Fruit fly (Drosophila melanogaster): Measurements from ENCODE around the gene poe.

The poe gene

DNA sequence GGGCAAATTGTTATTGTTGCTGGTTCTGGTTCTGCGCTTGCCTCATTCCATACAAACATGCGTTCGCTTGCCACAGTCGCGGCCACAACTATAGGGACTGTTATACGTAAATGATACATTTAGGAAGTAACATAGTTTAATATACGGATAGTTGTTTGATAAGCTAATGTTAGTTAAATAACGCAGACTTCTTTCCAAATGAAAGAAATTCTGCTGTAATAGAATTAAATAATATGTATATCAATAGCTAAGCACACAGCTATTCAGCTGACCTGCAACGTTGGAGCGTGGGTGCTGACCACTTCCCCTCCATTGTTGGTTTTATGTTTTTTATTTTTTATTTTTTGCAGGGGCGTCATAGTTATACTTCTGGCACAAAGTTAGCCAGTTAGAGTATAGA is 36.7 kb downstream of the poe start (continued):
- TF ChIP-seq E2f1 (GFP tag; IDR thresholded peaks at IDR 0.05) (peak; percentile 45; the same call in 1 of the 2 replicates), chn (GFP tag; optimal IDR thresholded peaks at IDR 0.05) (peak; percentile 37), CG17612 (GFP tag; IDR thresholded peaks at IDR 0.05) (peak; percentile 48; the same call in 1 of the 2 replicates), fd96Cb (tag; optimal IDR thresholded peaks at IDR 0.05) (peak; percentile 50), gem (tag; optimal IDR thresholded peaks at IDR 0.05) (peak; percentile 76), CG7357 (GFP tag; IDR thresholded peaks at IDR 0.05) (peak; percentile 44; the same call in 1 of the 3 replicates), D (optimal IDR thresholded peaks at IDR 0.05) (no peak), D (GFP tag; optimal IDR thresholded peaks at IDR 0.05) (peak; percentile 25), Nf-YB (GFP tag; optimal IDR thresholded peaks at IDR 0.05) (peak; percentile 15), ewg (GFP tag; optimal IDR thresholded peaks at IDR 0.05) (peak; percentile 34), Optix (GFP tag; IDR thresholded peaks at IDR 0.05) (0 out of 3 replicates have a peak, but pooled peaks have one; percentile 13), dimm (GFP tag; IDR thresholded peaks at IDR 0.05) (0 out of 2 replicates have a peak, but pooled peaks have one; percentile 14), CG8478 (optimal IDR thresholded peaks at IDR 0.05) (no peak), H2.0 (GFP tag; IDR thresholded peaks at IDR 0.05) (peak; percentile 55; the same call in 1 of the 2 replicates), pnt (GFP tag; optimal IDR thresholded peaks at IDR 0.05) (peak; percentile 19), Eip74EF (GFP tag; optimal IDR thresholded peaks at IDR 0.05) (peak in 1 of 2 experiments; percentile 49), Oli (tag; optimal IDR thresholded peaks at IDR 0.05) (peak; percentile 70), ssp (GFP tag; IDR thresholded peaks at IDR 0.05) (peak; percentile 31; the same call in 1 of the 2 replicates), CG18262 (tag; optimal IDR thresholded peaks at IDR 0.05) (peak; percentile 64), CG17361 (GFP tag; IDR thresholded peaks at IDR 0.05) (peak; percentile 58), abd-A (tag; optimal IDR thresholded peaks at IDR 0.05) (no peak), dysf (GFP tag; IDR thresholded peaks at IDR 0.05) (peak; percentile 74), bowl (GFP tag; IDR thresholded peaks at IDR 0.05) (peak; percentile 48; the same call in 1 of the 2 replicates), wek (GFP tag; optimal IDR thresholded peaks at IDR 0.05) (peak; percentile 29), CG10267 (tag; optimal IDR thresholded peaks at IDR 0.05) (peak; percentile 52), Hand (GFP tag; optimal IDR thresholded peaks at IDR 0.05) (peak; percentile 38), trem (tag; optimal IDR thresholded peaks at IDR 0.05) (peak; percentile 34), CG3995 (GFP tag; optimal IDR thresholded peaks at IDR 0.05) (no peak), CG5953 (GFP tag; IDR thresholded peaks at IDR 0.05) (peak; percentile 53; the same call in 1 of the 2 replicates), zen (tag; optimal IDR thresholded peaks at IDR 0.05) (no peak), CG15696 (tag; optimal IDR thresholded peaks at IDR 0.05) (peak; percentile 36), CG7839 (tag; optimal IDR thresholded peaks at IDR 0.05) (peak; percentile 69), pho (GFP tag; optimal IDR thresholded peaks at IDR 0.05) (peak; percentile 41), CG34376 (GFP tag; optimal IDR thresholded peaks at IDR 0.05) (no peak), CG12219 (GFP tag; optimal IDR thresholded peaks at IDR 0.05) (peak; percentile 72), CG6689 (GFP tag; IDR thresholded peaks at IDR 0.05) (peak; percentile 61; the same call in 1 of the 2 replicates), aop (GFP tag; IDR thresholded peaks at IDR 0.05) (no peak), Dref (GFP tag; IDR thresholded peaks at IDR 0.05) (no peak), CG9817 (tag; optimal IDR thresholded peaks at IDR 0.05) (peak; percentile 31), stc (GFP tag; IDR thresholded peaks at IDR 0.05) (peak; percentile 69; the same call in 1 of the 2 replicates), Hsf (GFP tag; optimal IDR thresholded peaks at IDR 0.05) (peak; percentile 52), MBD-R2 (GFP tag; IDR thresholded peaks at IDR 0.05) (0 out of 2 replicates have a peak, but pooled peaks have one; percentile 25), insv (GFP tag; optimal IDR thresholded peaks at IDR 0.05) (no peak), CG1233 (GFP tag; optimal IDR thresholded peaks at IDR 0.05) (peak; percentile 50), CG7556 (GFP tag; optimal IDR thresholded peaks at IDR 0.05) (peak; percentile 53), CG12769 (tag; optimal IDR thresholded peaks at IDR 0.05) (peak; percentile 70), tgo (GFP tag; IDR thresholded peaks at IDR 0.05) (peak; percentile 57; the same call in 2 of the 3 replicates), Mes4 (GFP tag; optimal IDR thresholded peaks at IDR 0.05) (no peak), sob (GFP tag; IDR thresholded peaks at IDR 0.05) (peak; percentile 27; the same call in 1 of the 2 replicates), Elba2 (GFP tag; optimal IDR thresholded peaks at IDR 0.05) (no peak), BtbVII (GFP tag; optimal IDR thresholded peaks at IDR 0.05) (peak; percentile 27)
